Fruit fly (Drosophila melanogaster) whole organism: ENCODE data around the gene Sb.

ENCODE experiments used
- CG8478 ChIP-seq: fragments of >200 bp; optimal IDR thresholded peaks from 2 replicates; lab custom pipeline; 2018; ENCODE audit warnings: inconsistent platforms
- Dll ChIP-seq: fragments of >200 bp; optimal IDR thresholded peaks from 2 replicates; lab custom pipeline; 2017
- EcR ChIP-seq, 2 experiments: fragments of >200 bp; optimal IDR thresholded peaks; 2 replicates each; lab custom pipeline; 2017; ENCODE audit warnings: missing biosample characterization in 2 of 2, missing genetic modification characterization in 2 of 2, missing genetic modification reagents in 2 of 2
- pan ChIP-seq: fragments of >200 bp; optimal IDR thresholded peaks from 2 replicates; lab custom pipeline; 2017
- psq ChIP-seq: fragments of >200 bp; optimal IDR thresholded peaks from 2 replicates; lab custom pipeline; 2017
- usp ChIP-seq: fragments of >200 bp; optimal IDR thresholded peaks from 2 replicates; lab custom pipeline; 2017; ENCODE audit warnings: missing biosample characterization, missing genetic modification characterization, mixed read lengths

- no peak for TF ChIP-seq psq (lab: Kevin White, UChicago)
- TF ChIP-seq usp (GFP tag; lab: Kevin White, UChicago), result no peak
- TF ChIP-seq pan (lab: Kevin White, UChicago), result no peak
- TF ChIP-seq CG8478 (lab: Kevin White, UChicago), result no peak
- no peak for TF ChIP-seq EcR (GFP tag; optimal IDR thresholded peaks at IDR 0.05; lab: Kevin White, UChicago)
- no peak for TF ChIP-seq Dll
Observed at dm6 chr3R:16152369-16152768, 36.4 kb downstream of the Sb start.
